Worm (Caenorhabditis elegans) whole organism, mixed stage, embryonic: ENCODE results near the gene algn-8.

Experiments
- M03D4.4 ChIP-seq: sonication (generic microtip); optimal IDR thresholded peaks from 2 replicates; lab custom pipeline; 2017; ENCODE audit warnings: mild to moderate bottlenecking, missing genetic modification characterization, missing compliant biosample characterization
- bed-3 ChIP-seq: fragments of 200-800 bp; sonication (Bioruptor generic); optimal IDR thresholded peaks from 3 replicates; lab custom pipeline; 2018; ENCODE audit warnings: mild to moderate bottlenecking, missing genetic modification characterization, moderate library complexity, missing compliant biosample characterization
- blmp-1 ChIP-seq: fragments of 150-350 bp; optimal IDR thresholded peaks from 2 replicates; lab custom pipeline; 2014; ENCODE audit warnings: missing biosample characterization, missing genetic modification characterization
- ceh-39 ChIP-seq: fragments of 150-350 bp; optimal IDR thresholded peaks from 2 replicates; lab custom pipeline; 2014; ENCODE audit warnings: missing biosample characterization, missing genetic modification characterization
- ceh-43 ChIP-seq: fragments of 200-800 bp; sonication (Bioruptor generic); optimal IDR thresholded peaks from 2 replicates; lab custom pipeline; 2018; ENCODE audit warnings: mild to moderate bottlenecking, missing genetic modification characterization, moderate library complexity, missing compliant biosample characterization
- ceh-83 ChIP-seq: fragments of 200-800 bp; sonication (Bioruptor generic); optimal IDR thresholded peaks from 2 replicates; lab custom pipeline; 2018; ENCODE audit warnings: mild to moderate bottlenecking, missing genetic modification characterization, missing compliant biosample characterization
- cnd-1 ChIP-seq: fragments of 200-800 bp; sonication (Bioruptor generic); optimal IDR thresholded peaks from 2 replicates; lab custom pipeline; 2018; ENCODE audit warnings: mild to moderate bottlenecking, missing genetic modification characterization, missing compliant biosample characterization
- elt-1 ChIP-seq: sonication (generic microtip); optimal IDR thresholded peaks from 2 replicates; lab custom pipeline; 2017; ENCODE audit warnings: missing genetic modification characterization, mild to moderate bottlenecking, missing compliant biosample characterization, antibody characterized with exemption, moderate library complexity, borderline replicate concordance; ENCODE audit not compliant: insufficient read depth
- flh-1 ChIP-seq: fragments of 200-800 bp; sonication (Bioruptor generic); optimal IDR thresholded peaks from 2 replicates; lab custom pipeline; 2018; ENCODE audit warnings: mild to moderate bottlenecking, missing genetic modification characterization, moderate library complexity, missing compliant biosample characterization
- ham-2 ChIP-seq: fragments of 200-800 bp; sonication (Bioruptor generic); optimal IDR thresholded peaks from 2 replicates; lab custom pipeline; 2018; ENCODE audit warnings: mild to moderate bottlenecking, missing genetic modification characterization, missing compliant biosample characterization
- hlh-1 ChIP-seq: fragments of 150-350 bp; optimal IDR thresholded peaks from 2 replicates; lab custom pipeline; 2014; ENCODE audit warnings: missing biosample characterization, missing genetic modification reagents, missing genetic modification characterization
- lin-32 ChIP-seq: fragments of 200-800 bp; sonication (Bioruptor generic); optimal IDR thresholded peaks from 2 replicates; lab custom pipeline; 2018; ENCODE audit warnings: mild to moderate bottlenecking, missing genetic modification characterization, missing compliant biosample characterization
- lsy-2 ChIP-seq: fragments of 150-350 bp; optimal IDR thresholded peaks from 2 replicates; lab custom pipeline; 2014; ENCODE audit warnings: missing biosample characterization, missing genetic modification characterization
- mab-5 ChIP-seq: fragments of 150-350 bp; optimal IDR thresholded peaks from 2 replicates; lab custom pipeline; 2014; ENCODE audit warnings: missing biosample characterization, missing genetic modification characterization
- mep-1 ChIP-seq: fragments of 150-350 bp; optimal IDR thresholded peaks from 2 replicates; lab custom pipeline; 2017; ENCODE audit warnings: missing biosample characterization, missing genetic modification reagents, missing genetic modification characterization, inconsistent platforms
- mls-2 ChIP-seq: sonication (generic microtip); optimal IDR thresholded peaks from 2 replicates; lab custom pipeline; 2016; ENCODE audit warnings: mild to moderate bottlenecking, missing genetic modification characterization, moderate library complexity, missing compliant biosample characterization
- nhr-12 ChIP-seq: fragments of 150-350 bp; optimal IDR thresholded peaks from 2 replicates; lab custom pipeline; 2014; ENCODE audit warnings: missing biosample characterization, missing genetic modification characterization
- nhr-2 ChIP-seq: fragments of 150-350 bp; optimal IDR thresholded peaks from 2 replicates; lab custom pipeline; 2014; ENCODE audit warnings: missing biosample characterization, missing genetic modification characterization
- nhr-237 ChIP-seq: fragments of 150-350 bp; optimal IDR thresholded peaks from 2 replicates; lab custom pipeline; 2014; ENCODE audit warnings: missing biosample characterization, missing genetic modification characterization
- nhr-28 ChIP-seq: fragments of 150-350 bp; optimal IDR thresholded peaks from 2 replicates; lab custom pipeline; 2014; ENCODE audit warnings: missing biosample characterization, missing genetic modification characterization
- pha-4 ChIP-seq: fragments of 150-350 bp; optimal IDR thresholded peaks from 2 replicates; lab custom pipeline; 2018; ENCODE audit warnings: missing biosample characterization, missing genetic modification reagents, missing genetic modification characterization
- sem-2 ChIP-seq: fragments of 200-800 bp; sonication (Bioruptor generic); optimal IDR thresholded peaks from 2 replicates; lab custom pipeline; 2018; ENCODE audit warnings: mild to moderate bottlenecking, missing genetic modification characterization, missing compliant biosample characterization
- snpc-4 ChIP-seq: fragments of 150-350 bp; optimal IDR thresholded peaks from 2 replicates; lab custom pipeline; 2014; ENCODE audit warnings: missing biosample characterization, missing genetic modification characterization
- sptf-1 ChIP-seq: sonication (generic microtip); optimal IDR thresholded peaks from 2 replicates; lab custom pipeline; 2017; ENCODE audit warnings: mild to moderate bottlenecking, missing genetic modification characterization, moderate library complexity, missing compliant biosample characterization
- tbx-8 ChIP-seq: fragments of 200-800 bp; sonication (Bioruptor generic); optimal IDR thresholded peaks from 2 replicates; lab custom pipeline; 2018; ENCODE audit warnings: mild to moderate bottlenecking, missing genetic modification characterization, moderate library complexity, missing compliant biosample characterization
- unc-120 ChIP-seq: sonication (generic microtip); optimal IDR thresholded peaks from 2 replicates; lab custom pipeline; 2017; ENCODE audit warnings: missing genetic modification characterization, missing compliant biosample characterization; ENCODE audit not compliant: poor library complexity, severe bottlenecking
- unc-39 ChIP-seq: fragments of 150-350 bp; optimal IDR thresholded peaks from 2 replicates; lab custom pipeline; 2014; ENCODE audit warnings: missing biosample characterization, missing genetic modification characterization
- unc-62 ChIP-seq: fragments of 150-350 bp; optimal IDR thresholded peaks from 2 replicates; lab custom pipeline; 2014; ENCODE audit warnings: missing biosample characterization, missing genetic modification reagents, missing genetic modification characterization
- zip-8 ChIP-seq: fragments of 150-350 bp; optimal IDR thresholded peaks from 2 replicates; lab custom pipeline; 2014; ENCODE audit warnings: missing biosample characterization, missing genetic modification characterization
- ztf-11 ChIP-seq: fragments of 150-350 bp; optimal IDR thresholded peaks from 2 replicates; lab custom pipeline; 2014; ENCODE audit warnings: missing biosample characterization, missing genetic modification characterization

algn-8 gene

ce11 chrII:9886216-9886615 lies at the start of gene algn-8:
TSS of gene algn-8 (minus strand) at chrII:9886442.
- TF ChIP-seq bed-3 (GFP tag; lab: Kevin White, UChicago), result no peak
- no peak for TF ChIP-seq nhr-2 (tag; lab: Kevin White, UChicago)
- TF ChIP-seq mep-1 (tag; lab: Kevin White, UChicago), result no peak
- no peak for TF ChIP-seq cnd-1 (tag; lab: Kevin White, UChicago)
- TF ChIP-seq nhr-12, result no peak
- TF ChIP-seq unc-62 (GFP tag; lab: Kevin White, UChicago), result no peak
- no peak for TF ChIP-seq lin-32 (GFP tag; lab: Kevin White, UChicago)
- no peak for TF ChIP-seq blmp-1 (tag; lab: Kevin White, UChicago)
- no peak for TF ChIP-seq nhr-237 (tag; lab: Kevin White, UChicago)
- no peak for TF ChIP-seq tbx-8

ce11 chrII:9935664-9936063 lies 49.4 kb upstream of the algn-8 start:
- TF ChIP-seq ceh-43 (GFP tag; lab: Kevin White, UChicago) (no peak), mep-1 (tag; lab: Kevin White, UChicago) (no peak)

- TF ChIP-seq nhr-2 (tag; lab: Kevin White, UChicago) (no peak), unc-39 (tag; lab: Kevin White, UChicago) (no peak), nhr-28 (tag; lab: Kevin White, UChicago) (no peak), flh-1 (GFP tag; lab: Kevin White, UChicago) (no peak), unc-62 (GFP tag; lab: Kevin White, UChicago) (no peak), blmp-1 (tag; lab: Kevin White, UChicago) (no peak), M03D4.4 (tag; lab: Kevin White, UChicago) (no peak), mab-5 (no peak), sptf-1 (no peak), pha-4 (no peak), bed-3 (GFP tag; lab: Kevin White, UChicago) (no peak), mls-2 (tag; lab: Kevin White, UChicago) (no peak), unc-120 (tag; lab: Kevin White, UChicago) (no peak)
These were observed 48.9 kb upstream of the algn-8 start for ce11 chrII:9935044-9935599.

- TF ChIP-seq elt-1, result no peak
- no peak for TF ChIP-seq cnd-1 (tag; lab: Kevin White, UChicago)
- TF ChIP-seq ceh-83 (GFP tag; lab: Kevin White, UChicago), result no peak
- no peak for TF ChIP-seq ceh-43 (GFP tag; lab: Kevin White, UChicago)
- TF ChIP-seq lsy-2 (tag; lab: Kevin White, UChicago), result no peak
- TF ChIP-seq sem-2 (GFP tag; lab: Kevin White, UChicago), result no peak
These were observed 48.3 kb upstream of the algn-8 start for ce11 chrII:9934570-9934969.

- TF ChIP-seq zip-8 (tag; lab: Kevin White, UChicago), result no peak
- no peak for TF ChIP-seq lsy-2 (tag; lab: Kevin White, UChicago)
- no peak for TF ChIP-seq nhr-2 (tag; lab: Kevin White, UChicago)
- no peak for TF ChIP-seq ceh-43 (GFP tag; lab: Kevin White, UChicago)
- no peak for TF ChIP-seq ztf-11
- TF ChIP-seq ham-2 (GFP tag; lab: Kevin White, UChicago), result no peak
- no peak for TF ChIP-seq flh-1 (GFP tag; lab: Kevin White, UChicago)
- no peak for TF ChIP-seq unc-39 (tag; lab: Kevin White, UChicago)
- TF ChIP-seq hlh-1, result no peak
- no peak for TF ChIP-seq blmp-1 (tag; lab: Kevin White, UChicago)
- TF ChIP-seq snpc-4 (tag; lab: Kevin White, UChicago), result no peak
- no peak for TF ChIP-seq elt-1
- TF ChIP-seq mab-5, result no peak
- no peak for TF ChIP-seq ceh-39 (tag; lab: Kevin White, UChicago)
- TF ChIP-seq mls-2 (tag; lab: Kevin White, UChicago), result no peak
- TF ChIP-seq nhr-28 (tag; lab: Kevin White, UChicago), result no peak
These were observed 47.7 kb upstream of the algn-8 start for ce11 chrII:9933947-9934383.
